ENCODE assay signal across 1 fruit fly cellular context in genomic region chr2L:2202018-2202852, dm6.
A peak's percentile ranks its signal among the peaks of the same experiment; 100 is the strongest.
TF ChIP-seq lines count a peak whose summit lies in the region.

No protein-coding gene starts in this region.

TF ChIP-seq in whole organism, embryonic, 481 proteins besides CTCF, POLR2A, EP300 and RAD21 (continued from another document):
- peak; percentile 98 for TF ChIP-seq CG7745 (tag; optimal IDR thresholded peaks at IDR 0.05; lab: Kevin White, UChicago)
- peak; percentile 99 for TF ChIP-seq Xbp1 (GFP tag; optimal IDR thresholded peaks at IDR 0.05; lab: Kevin White, UChicago)
- peak; percentile 69 for TF ChIP-seq sug (tag; optimal IDR thresholded peaks at IDR 0.05; lab: Kevin White, UChicago)
- TF ChIP-seq CG33213 (GFP tag; optimal IDR thresholded peaks at IDR 0.05; lab: Kevin White, UChicago), result peak; percentile 98
- peak; percentile 94 for TF ChIP-seq Ravus (GFP tag; IDR thresholded peaks at IDR 0.05; lab: Robert Waterston, UW)
- peak; percentile 100 for TF ChIP-seq ara (GFP tag; IDR thresholded peaks at IDR 0.05; lab: Robert Waterston, UW)
- TF ChIP-seq Drgx (GFP tag; IDR thresholded peaks at IDR 0.05; lab: Robert Waterston, UW), result peak; percentile 100
- peak; percentile 98 for TF ChIP-seq Side (GFP tag; optimal IDR thresholded peaks at IDR 0.05; lab: Kevin White, UChicago)
- TF ChIP-seq HLH3B (GFP tag; IDR thresholded peaks at IDR 0.05; lab: Robert Waterston, UW), result peak; percentile 99
- TF ChIP-seq CG6791 (GFP tag; IDR thresholded peaks at IDR 0.05; lab: Robert Waterston, UW; ENCODE audit: partially characterized antibody), result peak; percentile 85
- TF ChIP-seq CG14710 (tag; optimal IDR thresholded peaks at IDR 0.05; lab: Kevin White, UChicago), result peak; percentile 99
- peak; percentile 100 for TF ChIP-seq Asciz (GFP tag; optimal IDR thresholded peaks at IDR 0.05; lab: Kevin White, UChicago)
- TF ChIP-seq CG2199 (GFP tag; IDR thresholded peaks at IDR 0.05; lab: Robert Waterston, UW), result peak; percentile 99
- peak; percentile 99 for TF ChIP-seq CG10462 (GFP tag; optimal IDR thresholded peaks at IDR 0.05; lab: Kevin White, UChicago)
- no peak for TF ChIP-seq tna (GFP tag; IDR thresholded peaks at IDR 0.05; lab: Robert Waterston, UW; ENCODE audit: partially characterized antibody)
- TF ChIP-seq CG10959 (GFP tag; IDR thresholded peaks at IDR 0.05; lab: Robert Waterston, UW), result peak; percentile 100
- TF ChIP-seq ash1 (GFP tag; optimal IDR thresholded peaks at IDR 0.05; lab: Kevin White, UChicago), result peak; percentile 23
- peak; percentile 99 for TF ChIP-seq so (GFP tag; IDR thresholded peaks at IDR 0.05; lab: Robert Waterston, UW)
- TF ChIP-seq kni (GFP tag; optimal IDR thresholded peaks at IDR 0.05; lab: Kevin White, UChicago), result peak; percentile 96
- TF ChIP-seq repo (GFP tag; optimal IDR thresholded peaks at IDR 0.05; lab: Kevin White, UChicago), result peak; percentile 97
- peak; percentile 99 for TF ChIP-seq Sox100B (GFP tag; optimal IDR thresholded peaks at IDR 0.05; lab: Kevin White, UChicago)
- peak; percentile 96 for TF ChIP-seq CG15269 (tag; optimal IDR thresholded peaks at IDR 0.05; lab: Kevin White, UChicago)
- TF ChIP-seq CG7786 (GFP tag; optimal IDR thresholded peaks at IDR 0.05; lab: Kevin White, UChicago), result peak; percentile 94
- peak; percentile 97 for TF ChIP-seq odd (GFP tag; optimal IDR thresholded peaks at IDR 0.05; lab: Kevin White, UChicago)
- peak; percentile 99 for TF ChIP-seq CG10267 (tag; optimal IDR thresholded peaks at IDR 0.05; lab: Kevin White, UChicago)
- peak; percentile 97 for TF ChIP-seq TFAM (GFP tag; optimal IDR thresholded peaks at IDR 0.05; lab: Kevin White, UChicago)
- peak; percentile 91 for TF ChIP-seq p53 (GFP tag; optimal IDR thresholded peaks at IDR 0.05; lab: Kevin White, UChicago)
- peak; percentile 82 for TF ChIP-seq CG13296 (GFP tag; optimal IDR thresholded peaks at IDR 0.05; lab: Kevin White, UChicago)
- peak; percentile 96 for TF ChIP-seq crc (GFP tag; optimal IDR thresholded peaks at IDR 0.05; lab: Kevin White, UChicago)
- no peak for TF ChIP-seq luna (GFP tag; optimal IDR thresholded peaks at IDR 0.05; lab: Kevin White, UChicago)
- peak; percentile 93 for TF ChIP-seq C15 (GFP tag; IDR thresholded peaks at IDR 0.05; lab: Robert Waterston, UW)
- peak; percentile 97 for TF ChIP-seq Dad (GFP tag; optimal IDR thresholded peaks at IDR 0.05; lab: Kevin White, UChicago)
- peak; percentile 99 for TF ChIP-seq zen (tag; optimal IDR thresholded peaks at IDR 0.05; lab: Kevin White, UChicago)
- TF ChIP-seq Chrac-16 (GFP tag; optimal IDR thresholded peaks at IDR 0.05; lab: Kevin White, UChicago), result peak; percentile 99
- peak; percentile 99 for TF ChIP-seq H15 (GFP tag; IDR thresholded peaks at IDR 0.05; lab: Robert Waterston, UW)
- peak; percentile 72 for TF ChIP-seq HLH4C (GFP tag; IDR thresholded peaks at IDR 0.05; lab: Robert Waterston, UW; ENCODE audit: partially characterized antibody)
- TF ChIP-seq ro (GFP tag; IDR thresholded peaks at IDR 0.05; lab: Robert Waterston, UW), result peak; percentile 99
- TF ChIP-seq CG10654 (GFP tag; optimal IDR thresholded peaks at IDR 0.05; lab: Kevin White, UChicago), result peak; percentile 98
- TF ChIP-seq CG31388 (GFP tag; optimal IDR thresholded peaks at IDR 0.05; lab: Kevin White, UChicago), result peak; percentile 98
- peak; percentile 98 for TF ChIP-seq D19A (tag; optimal IDR thresholded peaks at IDR 0.05; lab: Kevin White, UChicago)
- TF ChIP-seq Dek (tag; optimal IDR thresholded peaks at IDR 0.05; lab: Kevin White, UChicago), result peak; percentile 92
- TF ChIP-seq slp2 (GFP tag; optimal IDR thresholded peaks at IDR 0.05; lab: Kevin White, UChicago), result peak; percentile 98
- TF ChIP-seq CG10209 (GFP tag; optimal IDR thresholded peaks at IDR 0.05; lab: Kevin White, UChicago), result peak; percentile 98
- peak; percentile 99 to 100 for TF ChIP-seq bsh (GFP tag; optimal IDR thresholded peaks at IDR 0.05; lab: Kevin White, UChicago)
- peak; percentile 96 for TF ChIP-seq Vsx1 (GFP tag; optimal IDR thresholded peaks at IDR 0.05; lab: Kevin White, UChicago)
- TF ChIP-seq CG4820 (GFP tag; optimal IDR thresholded peaks at IDR 0.05; lab: Kevin White, UChicago), result peak; percentile 99
- peak; percentile 99 for TF ChIP-seq Camta (GFP tag; optimal IDR thresholded peaks at IDR 0.05; lab: Kevin White, UChicago)
- TF ChIP-seq Six4 (GFP tag; optimal IDR thresholded peaks at IDR 0.05; lab: Kevin White, UChicago), result peak; percentile 99
- TF ChIP-seq tin (GFP tag; optimal IDR thresholded peaks at IDR 0.05; lab: Kevin White, UChicago), result peak; percentile 99
- TF ChIP-seq slbo (GFP tag; IDR thresholded peaks at IDR 0.05; lab: Robert Waterston, UW), result peak; percentile 83
- peak; percentile 47 for TF ChIP-seq CG3995 (GFP tag; optimal IDR thresholded peaks at IDR 0.05; lab: Kevin White, UChicago)
- TF ChIP-seq org-1 (GFP tag; optimal IDR thresholded peaks at IDR 0.05; lab: Kevin White, UChicago), result peak; percentile 99
- TF ChIP-seq Hey (tag; optimal IDR thresholded peaks at IDR 0.05; lab: Kevin White, UChicago), result peak; percentile 65
- peak; percentile 99 for TF ChIP-seq cato (GFP tag; optimal IDR thresholded peaks at IDR 0.05; lab: Kevin White, UChicago; ENCODE audit: borderline replicate concordance)
- peak; percentile 81 for TF ChIP-seq CG15479 (GFP tag; optimal IDR thresholded peaks at IDR 0.05; lab: Kevin White, UChicago)
- TF ChIP-seq corto (GFP tag; optimal IDR thresholded peaks at IDR 0.05; lab: Kevin White, UChicago), result peak; percentile 99
- peak; percentile 97 for TF ChIP-seq CG17186 (GFP tag; optimal IDR thresholded peaks at IDR 0.05; lab: Kevin White, UChicago)
- peak; percentile 94 for TF ChIP-seq CG12769 (tag; optimal IDR thresholded peaks at IDR 0.05; lab: Kevin White, UChicago)
- peak; percentile 98 for TF ChIP-seq CG14050 (GFP tag; IDR thresholded peaks at IDR 0.05; lab: Robert Waterston, UW)
- peak; percentile 100 for TF ChIP-seq dmrt11E (tag; optimal IDR thresholded peaks at IDR 0.05; lab: Kevin White, UChicago)
- TF ChIP-seq CG9609 (GFP tag; optimal IDR thresholded peaks at IDR 0.05; lab: Kevin White, UChicago), result peak; percentile 96
- TF ChIP-seq Awh (GFP tag; IDR thresholded peaks at IDR 0.05; lab: Robert Waterston, UW), result peak; percentile 100
- TF ChIP-seq CG2678 (tag; optimal IDR thresholded peaks at IDR 0.05; lab: Kevin White, UChicago), result peak; percentile 98
- peak; percentile 87 for TF ChIP-seq CG6854 (GFP tag; optimal IDR thresholded peaks at IDR 0.05; lab: Kevin White, UChicago)
- peak; percentile 27 to 79 for TF ChIP-seq Trl (optimal IDR thresholded peaks at IDR 0.05; lab: Kevin White, UChicago)
- TF ChIP-seq Trl (GFP tag; optimal IDR thresholded peaks at IDR 0.05; lab: Kevin White, UChicago), result peak; percentile 98
- peak; percentile 77 for TF ChIP-seq CG8478 (optimal IDR thresholded peaks at IDR 0.05; lab: Kevin White, UChicago)
- peak; percentile 86 for TF ChIP-seq Meics (GFP tag; optimal IDR thresholded peaks at IDR 0.05; lab: Kevin White, UChicago)
- TF ChIP-seq insv (GFP tag; optimal IDR thresholded peaks at IDR 0.05; lab: Kevin White, UChicago), result peak; percentile 60 to 61
- TF ChIP-seq Oaz (GFP tag; IDR thresholded peaks at IDR 0.05; lab: Robert Waterston, UW), result peak; percentile 94
- no peak for TF ChIP-seq Tbp (GFP tag; optimal IDR thresholded peaks at IDR 0.05; lab: Kevin White, UChicago)
- peak; percentile 99 for TF ChIP-seq CG5245 (GFP tag; optimal IDR thresholded peaks at IDR 0.05; lab: Kevin White, UChicago)
- TF ChIP-seq Bdp1 (GFP tag; optimal IDR thresholded peaks at IDR 0.05; lab: Kevin White, UChicago), result peak; percentile 92
- TF ChIP-seq fd3F (GFP tag; optimal IDR thresholded peaks at IDR 0.05; lab: Kevin White, UChicago), result peak; percentile 76
- TF ChIP-seq CG1024 (GFP tag; IDR thresholded peaks at IDR 0.05; lab: Robert Waterston, UW), result peak; percentile 98
- TF ChIP-seq scrt (GFP tag; optimal IDR thresholded peaks at IDR 0.05; lab: Kevin White, UChicago), result peak; percentile 92
- peak; percentile 97 for TF ChIP-seq jigr1 (GFP tag; IDR thresholded peaks at IDR 0.05; lab: Robert Waterston, UW)
- peak; percentile 74; the same call in 1 of the 2 replicates for TF ChIP-seq CkIIα-i1 (GFP tag; IDR thresholded peaks at IDR 0.05; lab: Robert Waterston, UW)
- peak; percentile 95 for TF ChIP-seq CG15011 (GFP tag; optimal IDR thresholded peaks at IDR 0.05; lab: Kevin White, UChicago)
- TF ChIP-seq CG12391 (tag; optimal IDR thresholded peaks at IDR 0.05; lab: Kevin White, UChicago), result peak; percentile 100
- TF ChIP-seq zf30C (GFP tag; optimal IDR thresholded peaks at IDR 0.05; lab: Kevin White, UChicago), result peak; percentile 3
- peak; percentile 93 for TF ChIP-seq Bteb2 (GFP tag; optimal IDR thresholded peaks at IDR 0.05; lab: Kevin White, UChicago)
- TF ChIP-seq BtbVII (GFP tag; optimal IDR thresholded peaks at IDR 0.05; lab: Kevin White, UChicago), result peak; percentile 93
- TF ChIP-seq sd (tag; optimal IDR thresholded peaks at IDR 0.05; lab: Kevin White, UChicago), result peak; percentile 83
- TF ChIP-seq CG13894 (tag; optimal IDR thresholded peaks at IDR 0.05; lab: Kevin White, UChicago), result no peak
- TF ChIP-seq cad (GFP tag; optimal IDR thresholded peaks at IDR 0.05; lab: Kevin White, UChicago), result no peak
- peak; percentile 95 for TF ChIP-seq CHES-1-like (GFP tag; optimal IDR thresholded peaks at IDR 0.05; lab: Kevin White, UChicago)
- TF ChIP-seq ATbp (GFP tag; optimal IDR thresholded peaks at IDR 0.05; lab: Kevin White, UChicago), result peak; percentile 99
- TF ChIP-seq hth (optimal IDR thresholded peaks at IDR 0.05; lab: Kevin White, UChicago), result no peak
- peak; percentile 38 for TF ChIP-seq Dip3 (GFP tag; optimal IDR thresholded peaks at IDR 0.05; lab: Kevin White, UChicago)
- TF ChIP-seq CG2120 (GFP tag; optimal IDR thresholded peaks at IDR 0.05; lab: Kevin White, UChicago), result peak; percentile 37
- TF ChIP-seq NC2α (GFP tag; optimal IDR thresholded peaks at IDR 0.05; lab: Kevin White, UChicago), result peak; percentile 98
- TF ChIP-seq pfk (GFP tag; optimal IDR thresholded peaks at IDR 0.05; lab: Kevin White, UChicago), result no peak
- TF ChIP-seq NfI (GFP tag; optimal IDR thresholded peaks at IDR 0.05; lab: Kevin White, UChicago), result peak; percentile 95
- TF ChIP-seq phol (tag; optimal IDR thresholded peaks at IDR 0.05; lab: Kevin White, UChicago), result peak; percentile 99
- TF ChIP-seq CG10431 (GFP tag; optimal IDR thresholded peaks at IDR 0.05; lab: Kevin White, UChicago), result peak; percentile 98
- peak; percentile 99 for TF ChIP-seq chn (GFP tag; optimal IDR thresholded peaks at IDR 0.05; lab: Kevin White, UChicago)
- peak; percentile 79 for TF ChIP-seq cas (GFP tag; IDR thresholded peaks at IDR 0.05; lab: Robert Waterston, UW)
- TF ChIP-seq Gug (GFP tag; IDR thresholded peaks at IDR 0.05; lab: Robert Waterston, UW), result peak; percentile 96
- TF ChIP-seq caup (GFP tag; optimal IDR thresholded peaks at IDR 0.05; lab: Kevin White, UChicago; ENCODE audit: severe bottlenecking), result peak; percentile 87
- TF ChIP-seq CG7928 (GFP tag; optimal IDR thresholded peaks at IDR 0.05; lab: Kevin White, UChicago), result peak; percentile 44
- peak; percentile 95 for TF ChIP-seq CG12744 (GFP tag; optimal IDR thresholded peaks at IDR 0.05; lab: Kevin White, UChicago)
- TF ChIP-seq zfh1 (GFP tag; IDR thresholded peaks at IDR 0.05; lab: Robert Waterston, UW), result peak; percentile 100
- peak; percentile 90 for TF ChIP-seq CG15073 (GFP tag; optimal IDR thresholded peaks at IDR 0.05; lab: Kevin White, UChicago)
- peak; percentile 34; the same call in 1 of the 2 replicates for TF ChIP-seq Bgb (GFP tag; IDR thresholded peaks at IDR 0.05; lab: Robert Waterston, UW; ENCODE audit: partially characterized antibody)
- peak; percentile 100 for TF ChIP-seq CG17359 (tag; optimal IDR thresholded peaks at IDR 0.05; lab: Kevin White, UChicago)
- TF ChIP-seq btn (GFP tag; optimal IDR thresholded peaks at IDR 0.05; lab: Kevin White, UChicago), result peak; percentile 98
- TF ChIP-seq GATAe (GFP tag; conservative IDR thresholded peaks at IDR 0.05; lab: Robert Waterston, UW), result 0 out of 2 replicates have a peak, but pooled peaks have one; percentile 22
- TF ChIP-seq Gsc (GFP tag; IDR thresholded peaks at IDR 0.05; lab: Robert Waterston, UW), result peak; percentile 98
- TF ChIP-seq pita (GFP tag; optimal IDR thresholded peaks at IDR 0.05; lab: Kevin White, UChicago), result no peak
- peak; percentile 93 for TF ChIP-seq CG8281 (tag; optimal IDR thresholded peaks at IDR 0.05; lab: Kevin White, UChicago)
- peak; percentile 100 for TF ChIP-seq stc (GFP tag; IDR thresholded peaks at IDR 0.05; lab: Robert Waterston, UW)
- peak; percentile 100 for TF ChIP-seq gem (tag; optimal IDR thresholded peaks at IDR 0.05; lab: Kevin White, UChicago)
- peak; percentile 97 for TF ChIP-seq CG8944 (GFP tag; optimal IDR thresholded peaks at IDR 0.05; lab: Kevin White, UChicago)
- TF ChIP-seq dati (GFP tag; IDR thresholded peaks at IDR 0.05; lab: Robert Waterston, UW), result peak; percentile 98
- peak; percentile 99 for TF ChIP-seq sisA (GFP tag; IDR thresholded peaks at IDR 0.05; lab: Robert Waterston, UW)
- TF ChIP-seq CG12104 (GFP tag; optimal IDR thresholded peaks at IDR 0.05; lab: Kevin White, UChicago), result peak; percentile 98
- TF ChIP-seq CG13624 (GFP tag; optimal IDR thresholded peaks at IDR 0.05; lab: Kevin White, UChicago), result peak; percentile 94
TF ChIP-seq in whole organism, embryonic: peak in this region for 452.
